Worm (Caenorhabditis elegans) whole organism, midembryonic: ENCODE data around the gene EGAP5.1.

Source experiments
- cog-1 ChIP-seq: sonication (generic microtip); optimal IDR thresholded peaks from 2 replicates; lab custom pipeline; 2016; ENCODE audit warnings: missing genetic modification characterization, missing compliant biosample characterization
- flt-1 ChIP-seq: fragments of 200-800 bp; sonication (Bioruptor generic); IDR thresholded peaks from 2 replicates; pipeline ENCODE4 v1.3.6; 2022; ENCODE audit warnings: missing genetic modification characterization, missing compliant biosample characterization
- klf-2 ChIP-seq: fragments of 200-800 bp; sonication (Bioruptor generic); conservative IDR thresholded peaks from 2 replicates; pipeline ENCODE4 v1.3.6; 2022; ENCODE audit warnings: missing genetic modification reagents, missing genetic modification characterization, missing compliant biosample characterization
- ref-1 ChIP-seq: fragments of 200-800 bp; sonication (Bioruptor generic); conservative IDR thresholded peaks from 2 replicates; pipeline ENCODE4 v1.3.6; 2022; ENCODE audit warnings: missing genetic modification reagents, missing genetic modification characterization, missing compliant biosample characterization
- tab-1 ChIP-seq: fragments of 200-800 bp; sonication (Bioruptor generic); IDR thresholded peaks from 2 replicates; pipeline ENCODE4 v1.3.6; 2022; ENCODE audit warnings: missing genetic modification characterization, missing compliant biosample characterization

ce11 chrX:5137716-5138470, 25.0 kb upstream of the EGAP5.1 start:
- TF ChIP-seq tab-1 (GFP tag; lab: Robert Waterston, UW), result no peak
- TF ChIP-seq ref-1, result no peak
- TF ChIP-seq klf-2 (GFP tag; lab: Robert Waterston, UW), result no peak
- TF ChIP-seq flt-1 (GFP tag; lab: Robert Waterston, UW), result no peak
- TF ChIP-seq cog-1 (tag; lab: Kevin White, UChicago), result no peak
